Worm (Caenorhabditis elegans) whole organism, mixed stage, embryonic: ENCODE results near the gene K10C2.6.

Experiments
- ces-1 ChIP-seq: fragments of 150-350 bp; optimal IDR thresholded peaks from 2 replicates; lab custom pipeline; 2014; ENCODE audit warnings: missing biosample characterization, missing genetic modification reagents, missing genetic modification characterization
- drap-1 ChIP-seq: fragments of 200-800 bp; sonication (Bioruptor generic); optimal IDR thresholded peaks from 3 replicates; lab custom pipeline; 2018; ENCODE audit warnings: mild to moderate bottlenecking, missing genetic modification characterization, missing compliant biosample characterization
- lin-13 ChIP-seq: fragments of 150-350 bp; optimal IDR thresholded peaks from 2 replicates; lab custom pipeline; 2014; ENCODE audit warnings: missing biosample characterization, missing genetic modification characterization
- lsy-2 ChIP-seq: fragments of 150-350 bp; optimal IDR thresholded peaks from 2 replicates; lab custom pipeline; 2014; ENCODE audit warnings: missing biosample characterization, missing genetic modification characterization
- mab-5 ChIP-seq: fragments of 150-350 bp; optimal IDR thresholded peaks from 2 replicates; lab custom pipeline; 2014; ENCODE audit warnings: missing biosample characterization, missing genetic modification characterization
- nhr-237 ChIP-seq: fragments of 150-350 bp; optimal IDR thresholded peaks from 2 replicates; lab custom pipeline; 2014; ENCODE audit warnings: missing biosample characterization, missing genetic modification characterization
- nhr-76 ChIP-seq: sonication (generic microtip); optimal IDR thresholded peaks from 2 replicates; lab custom pipeline; 2017; ENCODE audit warnings: missing biosample characterization, missing genetic modification characterization
- snpc-4 ChIP-seq: fragments of 150-350 bp; optimal IDR thresholded peaks from 2 replicates; lab custom pipeline; 2014; ENCODE audit warnings: missing biosample characterization, missing genetic modification characterization
- unc-120 ChIP-seq: sonication (generic microtip); optimal IDR thresholded peaks from 2 replicates; lab custom pipeline; 2017; ENCODE audit warnings: missing genetic modification characterization, missing compliant biosample characterization; ENCODE audit not compliant: poor library complexity, severe bottlenecking
- unc-62 ChIP-seq: fragments of 150-350 bp; optimal IDR thresholded peaks from 2 replicates; lab custom pipeline; 2014; ENCODE audit warnings: missing biosample characterization, missing genetic modification reagents, missing genetic modification characterization

ce11 chrX:6420681-6421080 is 30.6 kb upstream of the K10C2.6 start, which contains the start of gene K10C2.12:
- no peak for TF ChIP-seq nhr-76 (tag; lab: Kevin White, UChicago)
- no peak for TF ChIP-seq nhr-237 (tag; lab: Kevin White, UChicago)
- TF ChIP-seq unc-62, result no peak
- TF ChIP-seq lin-13 (tag; lab: Kevin White, UChicago), result no peak
- TF ChIP-seq unc-120, result no peak
- no peak for TF ChIP-seq drap-1 (GFP tag; lab: Kevin White, UChicago)
- TF ChIP-seq mab-5 (tag; lab: Kevin White, UChicago), result no peak
- no peak for TF ChIP-seq snpc-4 (tag; lab: Kevin White, UChicago)
- no peak for TF ChIP-seq lsy-2 (tag; lab: Kevin White, UChicago)
- TF ChIP-seq ces-1 (GFP tag; lab: Kevin White, UChicago), result no peak
